Worm (Caenorhabditis elegans): ENCODE data around the gene D1053.2.

DNA sequence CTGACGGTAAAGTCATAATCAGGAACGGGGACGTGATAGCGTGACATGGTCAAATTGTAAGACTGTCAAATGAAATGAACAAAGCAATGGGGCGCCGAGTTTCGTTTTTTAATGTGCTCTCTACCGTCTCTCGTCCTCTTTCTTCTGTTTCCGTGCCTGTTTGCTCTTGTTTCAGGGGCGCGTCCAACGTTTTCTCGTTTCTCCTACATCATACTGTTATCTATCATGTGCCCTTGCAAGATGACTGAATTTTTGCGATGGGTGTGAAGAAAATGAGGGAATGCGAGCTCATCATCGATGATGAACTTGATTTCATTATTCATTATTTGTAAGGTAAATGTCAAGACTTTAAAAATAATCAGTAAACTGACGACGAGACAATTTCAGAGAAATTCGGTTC is 47.1 kb upstream of the D1053.2 start, which contains the start of gene T04F8.7:
- TF ChIP-seq him-1 (tag; optimal IDR thresholded peaks at IDR 0.05), result no peak
- TF ChIP-seq dao-5 (tag; optimal IDR thresholded peaks at IDR 0.05), result no peak
- TF ChIP-seq W03F9.2 (tag; optimal IDR thresholded peaks at IDR 0.05), result no peak

Measured in whole organism, L4/young adult.